Fruit fly (Drosophila melanogaster) whole organism, embryonic: ENCODE results near the gene CG13457.

Source experiments
- Awh ChIP-seq: fragments of 200-800 bp; sonication (Bioruptor generic); IDR thresholded peaks from 2 replicates; pipeline ENCODE4, ENCODE4 v1.3.6; 2022; ENCODE audit warnings: missing biosample characterization, missing genetic modification characterization
- Dfd ChIP-seq, 2 experiments: fragments of >200 bp; optimal IDR thresholded peaks; 2 replicates each; lab custom pipeline; 2017; ENCODE audit warnings: missing biosample characterization in 2 of 2, missing genetic modification characterization in 2 of 2
- Fer3 ChIP-seq: fragments of 200-800 bp; sonication (Bioruptor generic); optimal IDR thresholded peaks from 2 replicates; lab custom pipeline; 2018; ENCODE audit warnings: missing biosample characterization, mild to moderate bottlenecking, missing genetic modification characterization, moderate library complexity
- HLH3B ChIP-seq: fragments of 200-800 bp; sonication (Bioruptor generic); IDR thresholded peaks from 2 replicates; pipeline ENCODE4 v1.3.6; 2022; ENCODE audit warnings: missing biosample characterization, missing genetic modification characterization
- Kr ChIP-seq: fragments of 200-800 bp; sonication (Bioruptor generic); optimal IDR thresholded peaks from 2 replicates; lab custom pipeline; 2017; ENCODE audit warnings: missing biosample characterization, mild to moderate bottlenecking, missing genetic modification characterization
- crp ChIP-seq, 2 experiments: fragments of 200-800 bp; sonication (Bioruptor generic); optimal IDR thresholded peaks; 2 replicates in 1 of 2; 3 replicates in 1 of 2; lab custom pipeline; 2017; ENCODE audit warnings: missing biosample characterization in 2 of 2, missing genetic modification characterization in 2 of 2, mild to moderate bottlenecking in 1 of 2, moderate library complexity in 1 of 2
- gsb-n ChIP-seq: fragments of 200-800 bp; sonication (Bioruptor generic); optimal IDR thresholded peaks from 3 replicates; lab custom pipeline; 2018; ENCODE audit warnings: missing biosample characterization, mild to moderate bottlenecking, missing genetic modification characterization
- repo ChIP-seq: fragments of 200-800 bp; sonication (Bioruptor generic); optimal IDR thresholded peaks from 2 replicates; lab custom pipeline; 2016; ENCODE audit warnings: missing biosample characterization, missing genetic modification characterization
- sens-2 ChIP-seq: fragments of 200-800 bp; sonication (Bioruptor generic); IDR thresholded peaks from 2 replicates; pipeline ENCODE4 v1.3.6; 2022; ENCODE audit warnings: missing biosample characterization, missing genetic modification characterization
- sna ChIP-seq: fragments of 200-800 bp; sonication (Bioruptor generic); IDR thresholded peaks from 2 replicates; pipeline ENCODE4 v1.3.6; 2022; ENCODE audit warnings: missing biosample characterization, missing genetic modification characterization; ENCODE audit not compliant: partially characterized antibody

DNA sequence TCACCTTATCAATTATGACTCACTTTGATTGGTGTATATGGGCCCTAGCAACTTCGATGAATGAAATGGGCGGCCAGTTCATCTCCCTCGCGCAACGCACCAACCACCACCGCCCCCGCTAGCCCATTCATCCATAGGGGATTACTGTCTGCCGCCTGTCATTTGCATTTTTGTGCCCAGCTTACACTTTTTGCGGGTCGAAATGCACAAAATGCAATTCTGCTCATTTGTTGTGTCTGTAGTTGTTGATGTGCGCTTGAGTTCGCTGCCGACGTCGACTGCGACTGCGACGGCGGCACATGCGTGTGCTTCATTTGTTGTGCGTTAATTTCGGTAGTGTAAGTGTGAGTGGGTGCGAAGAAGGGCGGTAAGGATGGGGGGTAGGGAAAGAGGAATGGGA is 30.2 kb downstream of the CG13457 start:
- TF ChIP-seq Awh (GFP tag; lab: Robert Waterston, UW) = no peak
- TF ChIP-seq repo = no peak
- TF ChIP-seq Dfd (GFP tag; optimal IDR thresholded peaks at IDR 0.05; lab: Kevin White, UChicago) = no peak
- TF ChIP-seq sens-2 (GFP tag; lab: Robert Waterston, UW) = no peak
- TF ChIP-seq gsb-n (tag; lab: Kevin White, UChicago) = no peak
- no peak for TF ChIP-seq HLH3B (GFP tag; lab: Robert Waterston, UW)
- no peak for TF ChIP-seq sna
- no peak for TF ChIP-seq Kr (GFP tag; lab: Kevin White, UChicago)
- TF ChIP-seq crp (GFP tag; optimal IDR thresholded peaks at IDR 0.05; lab: Kevin White, UChicago) = no peak
- no peak for TF ChIP-seq Fer3 (tag; lab: Kevin White, UChicago)
